Worm (Caenorhabditis elegans) whole organism, L2 larva: ENCODE measurements around the gene fbxa-152.

Experiments used
- Y55F3AM.14 ChIP-seq: fragments of 200-800 bp; sonication (Bioruptor generic); optimal IDR thresholded peaks from 2 replicates; lab custom pipeline; 2018; ENCODE audit warnings: mild to moderate bottlenecking, missing genetic modification characterization, missing compliant biosample characterization
- aly-2 ChIP-seq: fragments of 150-350 bp; optimal IDR thresholded peaks from 2 replicates; lab custom pipeline; 2014; ENCODE audit warnings: missing biosample characterization, missing genetic modification characterization
- blmp-1 ChIP-seq: sonication (generic microtip); optimal IDR thresholded peaks from 2 replicates; lab custom pipeline; 2017; ENCODE audit warnings: missing genetic modification characterization, mild to moderate bottlenecking, missing compliant biosample characterization, antibody characterized with exemption, moderate library complexity; ENCODE audit not compliant: insufficient read depth
- ceh-82 ChIP-seq: fragments of 150-350 bp; optimal IDR thresholded peaks from 2 replicates; lab custom pipeline; 2014; ENCODE audit warnings: missing biosample characterization, missing genetic modification characterization
- elt-3 ChIP-seq: sonication (generic microtip); optimal IDR thresholded peaks from 2 replicates; lab custom pipeline; 2017; ENCODE audit warnings: missing biosample characterization, missing genetic modification characterization
- gmeb-1 ChIP-seq: fragments of 150-350 bp; optimal IDR thresholded peaks from 2 replicates; lab custom pipeline; 2014; ENCODE audit warnings: missing biosample characterization, missing genetic modification characterization
- peb-1 ChIP-seq: fragments of 150-350 bp; optimal IDR thresholded peaks from 2 replicates; lab custom pipeline; 2014; ENCODE audit warnings: missing biosample characterization, missing genetic modification characterization
- ztf-11 ChIP-seq: sonication (generic microtip); optimal IDR thresholded peaks from 2 replicates; lab custom pipeline; 2017; ENCODE audit warnings: missing biosample characterization, missing genetic modification characterization

DNA sequence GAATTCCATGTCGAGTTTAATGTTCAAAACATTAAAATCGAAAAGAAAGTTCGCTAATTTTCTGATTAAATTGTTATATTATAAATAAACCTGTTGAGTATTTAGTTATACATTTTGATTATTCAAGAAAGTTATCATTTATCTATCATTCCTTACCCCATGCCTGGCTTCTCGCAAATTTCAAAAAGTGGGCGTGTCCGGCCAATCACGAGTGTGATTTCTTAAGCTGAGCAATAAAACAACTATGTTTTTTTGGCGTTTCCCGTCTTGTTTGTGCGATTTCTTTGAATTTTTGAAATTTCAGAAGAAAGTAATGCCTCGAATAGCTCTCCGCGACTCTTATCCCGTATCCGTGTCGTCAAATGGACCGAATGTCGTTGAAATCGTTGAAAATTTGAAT lies 29.5 kb downstream of the fbxa-152 start, which contains the start of gene fbxa-94:
- no peak for TF ChIP-seq peb-1
- TF ChIP-seq gmeb-1 (tag; lab: Kevin White, UChicago), result no peak
- no peak for TF ChIP-seq elt-3 (tag; lab: Kevin White, UChicago)
- TF ChIP-seq blmp-1 (tag; lab: Kevin White, UChicago), result no peak
- no peak for TF ChIP-seq Y55F3AM.14 (GFP tag; lab: Kevin White, UChicago)
- no peak for TF ChIP-seq ztf-11 (tag; lab: Kevin White, UChicago)
- TF ChIP-seq aly-2 (tag; lab: Kevin White, UChicago), result no peak
- no peak for TF ChIP-seq ceh-82 (tag; lab: Kevin White, UChicago)
